Fruit fly (Drosophila melanogaster) whole organism, embryonic: ENCODE data around the gene Ant2.

Source experiments
- Antp ChIP-seq: fragments of 200-800 bp; sonication (Bioruptor generic); optimal IDR thresholded peaks from 3 replicates; lab custom pipeline; 2016; ENCODE audit warnings: missing biosample characterization, missing genetic modification characterization
- Bgb ChIP-seq: fragments of 200-800 bp; sonication (Bioruptor generic); IDR thresholded peaks from 2 replicates; pipeline ENCODE4 v1.3.6; 2022; ENCODE audit warnings: missing biosample characterization, missing genetic modification characterization; ENCODE audit not compliant: partially characterized antibody
- CG11398 ChIP-seq: fragments of 200-800 bp; sonication (Bioruptor generic); optimal IDR thresholded peaks from 2 replicates; lab custom pipeline; 2016; ENCODE audit warnings: missing biosample characterization, missing genetic modification characterization
- CG12071 ChIP-seq: fragments of 200-800 bp; sonication (Bioruptor generic); optimal IDR thresholded peaks from 3 replicates; lab custom pipeline; 2018; ENCODE audit warnings: missing biosample characterization, mild to moderate bottlenecking, missing genetic modification characterization
- CG12236 ChIP-seq: fragments of 200-800 bp; sonication (Bioruptor generic); optimal IDR thresholded peaks from 2 replicates; lab custom pipeline; 2016; ENCODE audit warnings: missing biosample characterization, missing genetic modification characterization
- CG13296 ChIP-seq: fragments of 200-800 bp; sonication (Bioruptor generic); optimal IDR thresholded peaks from 3 replicates; lab custom pipeline; 2018; ENCODE audit warnings: missing biosample characterization, mild to moderate bottlenecking, missing genetic modification characterization
- CG14860 ChIP-seq: fragments of 200-800 bp; sonication (Bioruptor generic); IDR thresholded peaks from 3 replicates; pipeline ENCODE4 v1.3.6; 2022; ENCODE audit warnings: missing biosample characterization, missing genetic modification characterization; ENCODE audit not compliant: partially characterized antibody
- CG1529 ChIP-seq: fragments of 200-800 bp; sonication (Bioruptor generic); optimal IDR thresholded peaks from 3 replicates; lab custom pipeline; 2018; ENCODE audit warnings: missing biosample characterization, missing genetic modification characterization
- CG15514 ChIP-seq: fragments of 200-800 bp; sonication (Bioruptor generic); optimal IDR thresholded peaks from 3 replicates; lab custom pipeline; 2017; ENCODE audit warnings: missing biosample characterization, missing genetic modification characterization, mild to moderate bottlenecking, moderate library complexity, missing genetic modification reagents
- CG15696 ChIP-seq: fragments of 200-800 bp; sonication (Bioruptor generic); optimal IDR thresholded peaks from 2 replicates; lab custom pipeline; 2019; ENCODE audit warnings: missing biosample characterization, mild to moderate bottlenecking, missing genetic modification characterization, moderate library complexity
- CG17829 ChIP-seq: fragments of 200-800 bp; optimal IDR thresholded peaks from 2 replicates; lab custom pipeline; 2019; ENCODE audit warnings: missing biosample characterization, mild to moderate bottlenecking, missing genetic modification characterization, moderate library complexity
- CG18262 ChIP-seq: fragments of 200-800 bp; optimal IDR thresholded peaks from 3 replicates; lab custom pipeline; 2019; ENCODE audit warnings: missing biosample characterization, mild to moderate bottlenecking, missing genetic modification characterization, moderate library complexity
- CG18599 ChIP-seq: fragments of 200-800 bp; sonication (Bioruptor generic); optimal IDR thresholded peaks from 3 replicates; lab custom pipeline; 2017; ENCODE audit warnings: missing biosample characterization, missing genetic modification characterization, mild to moderate bottlenecking, moderate library complexity, missing genetic modification reagents
- CG31365 ChIP-seq: fragments of 200-800 bp; sonication (Bioruptor generic); optimal IDR thresholded peaks from 2 replicates; lab custom pipeline; 2018; ENCODE audit warnings: missing biosample characterization, mild to moderate bottlenecking, missing genetic modification characterization
- CG32772 ChIP-seq: fragments of 200-800 bp; sonication (Bioruptor generic); IDR thresholded peaks from 2 replicates; pipeline ENCODE4 v1.3.6; 2022; ENCODE audit warnings: missing biosample characterization, missing genetic modification characterization
- CG33557 ChIP-seq: fragments of 200-800 bp; sonication (Bioruptor generic); optimal IDR thresholded peaks from 2 replicates; lab custom pipeline; 2019; ENCODE audit warnings: missing biosample characterization, mild to moderate bottlenecking, missing genetic modification characterization, moderate library complexity
- CG4617 ChIP-seq: fragments of 200-800 bp; sonication (Bioruptor generic); optimal IDR thresholded peaks from 3 replicates; lab custom pipeline; 2016; ENCODE audit warnings: missing biosample characterization, missing genetic modification characterization, borderline replicate concordance
- CG6689 ChIP-seq: fragments of 200-800 bp; sonication (Bioruptor generic); IDR thresholded peaks from 2 replicates; pipeline ENCODE4 v1.3.6; 2022; ENCODE audit warnings: missing biosample characterization, missing genetic modification characterization
- CG7271 ChIP-seq: fragments of 200-800 bp; sonication (Bioruptor generic); optimal IDR thresholded peaks from 2 replicates; lab custom pipeline; 2018; ENCODE audit warnings: missing biosample characterization, mild to moderate bottlenecking, missing genetic modification characterization, moderate library complexity
- CG7556 ChIP-seq: fragments of 200-800 bp; sonication (Bioruptor generic); optimal IDR thresholded peaks from 2 replicates; lab custom pipeline; 2017; ENCODE audit warnings: missing biosample characterization, mild to moderate bottlenecking, missing genetic modification characterization
- Dbx ChIP-seq: fragments of 200-800 bp; sonication (Bioruptor generic); IDR thresholded peaks from 3 replicates; pipeline ENCODE4 v1.3.6; 2022; ENCODE audit warnings: missing biosample characterization, missing genetic modification characterization
- Dek ChIP-seq: fragments of 200-800 bp; sonication (Bioruptor generic); optimal IDR thresholded peaks from 3 replicates; lab custom pipeline; 2019; ENCODE audit warnings: missing biosample characterization, mild to moderate bottlenecking, missing genetic modification characterization, moderate library complexity
- GATAe ChIP-seq: fragments of 200-800 bp; sonication (Bioruptor generic); conservative IDR thresholded peaks from 2 replicates; pipeline ENCODE4 v1.3.6; 2022; ENCODE audit warnings: missing biosample characterization, missing genetic modification characterization
- HmgZ ChIP-seq: fragments of 200-800 bp; sonication (Bioruptor generic); optimal IDR thresholded peaks from 2 replicates; lab custom pipeline; 2018; ENCODE audit warnings: missing biosample characterization, mild to moderate bottlenecking, missing genetic modification characterization
- NK7.1 ChIP-seq: fragments of 200-800 bp; sonication (Bioruptor generic); optimal IDR thresholded peaks from 3 replicates; lab custom pipeline; 2016; ENCODE audit warnings: missing biosample characterization, missing genetic modification characterization
- Six4 ChIP-seq: fragments of 200-800 bp; sonication (Bioruptor generic); optimal IDR thresholded peaks from 2 replicates; lab custom pipeline; 2016; ENCODE audit warnings: missing biosample characterization, missing genetic modification characterization
- Sox102F ChIP-seq: fragments of 200-800 bp; sonication (Bioruptor generic); optimal IDR thresholded peaks from 2 replicates; lab custom pipeline; 2018; ENCODE audit warnings: missing biosample characterization, mild to moderate bottlenecking, missing genetic modification characterization, moderate library complexity
- ab ChIP-seq: fragments of 200-800 bp; sonication (Bioruptor generic); optimal IDR thresholded peaks from 2 replicates; lab custom pipeline; 2016; ENCODE audit warnings: missing biosample characterization, missing genetic modification characterization
- ap ChIP-seq: fragments of 200-800 bp; sonication (Bioruptor generic); IDR thresholded peaks from 2 replicates; pipeline ENCODE4 v1.3.6; 2022; ENCODE audit warnings: missing biosample characterization, missing genetic modification characterization
- chn ChIP-seq: fragments of 200-800 bp; sonication (Bioruptor generic); optimal IDR thresholded peaks from 2 replicates; lab custom pipeline; 2016; ENCODE audit warnings: missing biosample characterization, missing genetic modification characterization
- croc ChIP-seq: fragments of 200-800 bp; sonication (Bioruptor generic); conservative IDR thresholded peaks from 3 replicates; pipeline ENCODE4 v1.3.6; 2022; ENCODE audit warnings: missing biosample characterization, missing genetic modification characterization
- da ChIP-seq: fragments of 200-800 bp; sonication (Bioruptor generic); optimal IDR thresholded peaks from 2 replicates; lab custom pipeline; 2016; ENCODE audit warnings: missing biosample characterization, missing genetic modification characterization
- ham ChIP-seq: fragments of 200-800 bp; sonication (Bioruptor generic); IDR thresholded peaks from 2 replicates; pipeline ENCODE4 v1.3.6; 2022; ENCODE audit warnings: missing biosample characterization, missing genetic modification characterization
- ken ChIP-seq: fragments of 200-800 bp; sonication (Bioruptor generic); IDR thresholded peaks from 3 replicates; pipeline ENCODE4 v1.3.6; 2022; ENCODE audit warnings: missing biosample characterization, missing genetic modification characterization
- kni ChIP-seq: fragments of 200-800 bp; sonication (Bioruptor generic); optimal IDR thresholded peaks from 3 replicates; lab custom pipeline; 2017; ENCODE audit warnings: mild to moderate bottlenecking, missing biosample characterization, missing genetic modification reagents, missing genetic modification characterization
- pho ChIP-seq: fragments of 200-800 bp; sonication (Bioruptor generic); optimal IDR thresholded peaks from 2 replicates; lab custom pipeline; 2016; ENCODE audit warnings: missing biosample characterization, missing genetic modification characterization
- rib ChIP-seq: fragments of 200-800 bp; sonication (Bioruptor generic); IDR thresholded peaks from 2 replicates; pipeline ENCODE4 v1.3.6; 2022; ENCODE audit warnings: missing biosample characterization, missing genetic modification characterization
- sd ChIP-seq: fragments of 200-800 bp; sonication (Bioruptor generic); optimal IDR thresholded peaks from 3 replicates; lab custom pipeline; 2018; ENCODE audit warnings: missing biosample characterization, mild to moderate bottlenecking, missing genetic modification characterization, moderate library complexity
- tio ChIP-seq: fragments of 200-800 bp; sonication (Bioruptor generic); optimal IDR thresholded peaks from 2 replicates; lab custom pipeline; 2017; ENCODE audit warnings: missing biosample characterization, missing genetic modification characterization, inconsistent platforms
- toy ChIP-seq: fragments of 200-800 bp; sonication (Bioruptor generic); IDR thresholded peaks from 2 replicates; pipeline ENCODE4 v1.3.6; 2022; ENCODE audit warnings: missing biosample characterization, missing genetic modification characterization
- z ChIP-seq: fragments of 200-800 bp; sonication (Bioruptor generic); IDR thresholded peaks from 3 replicates; pipeline ENCODE4 v1.3.6; 2022; ENCODE audit warnings: missing biosample characterization, missing genetic modification characterization
- zen ChIP-seq: fragments of 200-800 bp; sonication (Bioruptor generic); optimal IDR thresholded peaks from 3 replicates; lab custom pipeline; 2018; ENCODE audit warnings: missing biosample characterization, mild to moderate bottlenecking, missing genetic modification characterization, moderate library complexity

The Ant2 gene

DNA sequence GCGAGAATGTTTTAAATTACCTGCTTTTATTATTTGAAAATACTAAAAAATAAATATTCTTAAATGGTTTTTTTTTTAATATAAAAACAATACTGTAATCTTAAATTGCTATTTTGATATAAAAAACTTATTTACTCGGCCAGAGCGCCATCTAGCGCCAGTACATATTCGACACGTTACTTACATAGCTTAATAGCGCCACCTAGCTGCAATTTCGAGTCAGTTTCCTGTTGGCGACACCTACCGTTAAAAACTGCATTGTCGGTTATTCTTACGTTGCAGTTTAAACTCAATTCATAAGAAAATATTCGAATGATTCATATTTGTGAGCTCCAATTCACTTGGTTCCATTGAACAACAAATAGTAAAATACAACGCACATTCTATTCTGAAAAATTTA lies 45.7 kb upstream of the Ant2 start (continued):
- TF ChIP-seq rib (GFP tag; lab: Robert Waterston, UW) = no peak
- TF ChIP-seq sd (tag; lab: Kevin White, UChicago) = no peak
- 0 out of 3 replicates have a peak, but pooled peaks have one; percentile 13 for TF ChIP-seq croc (GFP tag; lab: Robert Waterston, UW)
- peak; percentile 40 for TF ChIP-seq CG31365 (tag; lab: Kevin White, UChicago)
- TF ChIP-seq CG7271 (tag; lab: Kevin White, UChicago) = no peak
- TF ChIP-seq da = peak; percentile 12
- TF ChIP-seq Six4 (GFP tag; lab: Kevin White, UChicago) = peak; percentile 20
- TF ChIP-seq NK7.1 (GFP tag; lab: Kevin White, UChicago) = peak; percentile 36
- TF ChIP-seq Bgb (GFP tag; lab: Robert Waterston, UW) = peak; percentile 71
- no peak for TF ChIP-seq kni (GFP tag; lab: Kevin White, UChicago)
- no peak for TF ChIP-seq ab (GFP tag; lab: Kevin White, UChicago)
- peak; percentile 72 for TF ChIP-seq Sox102F (GFP tag; lab: Kevin White, UChicago)
- TF ChIP-seq CG32772 = peak; percentile 51
- peak; percentile 81 for TF ChIP-seq CG15696 (tag; lab: Kevin White, UChicago)
- TF ChIP-seq ham = no peak
- peak; percentile 70 for TF ChIP-seq CG17829 (tag; lab: Kevin White, UChicago)
- TF ChIP-seq Dek (tag; lab: Kevin White, UChicago) = peak; percentile 54
- TF ChIP-seq CG6689 (GFP tag; lab: Robert Waterston, UW) = no peak
- TF ChIP-seq GATAe (GFP tag; lab: Robert Waterston, UW) = no peak
- TF ChIP-seq CG7556 (GFP tag; lab: Kevin White, UChicago) = peak; percentile 15
- TF ChIP-seq CG12071 (GFP tag; lab: Kevin White, UChicago) = no peak
- peak; percentile 74 for TF ChIP-seq Dbx (GFP tag; lab: Robert Waterston, UW)
- peak; percentile 54 for TF ChIP-seq CG18262 (tag; lab: Kevin White, UChicago)
- TF ChIP-seq chn (GFP tag; lab: Kevin White, UChicago) = peak; percentile 53
- no peak for TF ChIP-seq CG12236 (GFP tag; lab: Kevin White, UChicago)
- TF ChIP-seq CG11398 (GFP tag; lab: Kevin White, UChicago) = peak; percentile 22
- TF ChIP-seq ap (GFP tag; lab: Robert Waterston, UW) = peak; percentile 29; the same call in 1 of the 2 replicates
- peak; percentile 76 for TF ChIP-seq ken
- no peak for TF ChIP-seq CG1529 (GFP tag; lab: Kevin White, UChicago)
- TF ChIP-seq Antp = peak; percentile 63
- TF ChIP-seq tio (GFP tag; lab: Kevin White, UChicago) = peak; percentile 9
- TF ChIP-seq CG33557 (GFP tag; lab: Kevin White, UChicago) = peak; percentile 35
- TF ChIP-seq CG4617 = peak; percentile 32
- peak; percentile 54 for TF ChIP-seq zen (tag; lab: Kevin White, UChicago)
- TF ChIP-seq CG14860 (GFP tag; lab: Robert Waterston, UW) = no peak
- TF ChIP-seq CG13296 = peak; percentile 19
- TF ChIP-seq pho = peak; percentile 23
- TF ChIP-seq toy (GFP tag; lab: Robert Waterston, UW) = no peak
- TF ChIP-seq HmgZ (tag; lab: Kevin White, UChicago) = peak; percentile 61
- peak; percentile 48 for TF ChIP-seq CG15514 (GFP tag; lab: Kevin White, UChicago)
- TF ChIP-seq z (GFP tag; lab: Robert Waterston, UW) = no peak
- TF ChIP-seq CG18599 = peak; percentile 27
- TF ChIP-seq, all 482 proteins: peak for 271
